Fruit fly (Drosophila melanogaster) whole organism, wandering third instar larva: Measurements from ENCODE around the gene Sarm.

Experiments used
- Abd-B ChIP-seq: fragments of >200 bp; optimal IDR thresholded peaks from 2 replicates; lab custom pipeline; 2017; ENCODE audit warnings: missing biosample characterization, missing genetic modification characterization
- CG32264 ChIP-seq: fragments of 200-800 bp; sonication (Bioruptor generic); optimal IDR thresholded peaks from 2 replicates; lab custom pipeline; 2016; ENCODE audit warnings: missing biosample characterization, missing genetic modification characterization
- CG9705 ChIP-seq: fragments of 200-800 bp; sonication (Bioruptor generic); optimal IDR thresholded peaks from 2 replicates; lab custom pipeline; 2018; ENCODE audit warnings: missing biosample characterization, mild to moderate bottlenecking, missing genetic modification characterization
- CrebA ChIP-seq: fragments of 200-800 bp; sonication (Bioruptor generic); optimal IDR thresholded peaks from 2 replicates; lab custom pipeline; 2016; ENCODE audit warnings: missing biosample characterization, mild to moderate bottlenecking, missing genetic modification characterization, borderline replicate concordance
- Dfd ChIP-seq: fragments of >200 bp; optimal IDR thresholded peaks from 2 replicates; lab custom pipeline; 2017; ENCODE audit warnings: missing biosample characterization, missing genetic modification characterization
- Dif ChIP-seq: fragments of 200-275, 200-300 bp; sonication (Bioruptor generic); optimal IDR thresholded peaks from 2 replicates; lab custom pipeline; 2018; ENCODE audit warnings: missing biosample characterization, missing genetic modification characterization; ENCODE audit not compliant: partially characterized antibody
- GATAd ChIP-seq: sonication (Bioruptor generic); optimal IDR thresholded peaks from 2 replicates; lab custom pipeline; 2016; ENCODE audit warnings: missing biosample characterization, missing genetic modification characterization
- HLH106 ChIP-seq: fragments of 200-800 bp; optimal IDR thresholded peaks from 3 replicates; lab custom pipeline; 2019; ENCODE audit warnings: missing biosample characterization, mild to moderate bottlenecking, missing genetic modification characterization, moderate library complexity
- Hnf4 ChIP-seq: fragments of 200-800 bp; sonication (Bioruptor generic); optimal IDR thresholded peaks from 2 replicates; lab custom pipeline; 2016; ENCODE audit warnings: missing biosample characterization, mild to moderate bottlenecking, missing genetic modification characterization
- Hr83 ChIP-seq: fragments of 200-300 bp; sonication (Bioruptor generic); optimal IDR thresholded peaks from 2 replicates; lab custom pipeline; 2016; ENCODE audit warnings: missing biosample characterization, mild to moderate bottlenecking, missing genetic modification characterization, moderate library complexity; ENCODE audit not compliant: poor library complexity, severe bottlenecking
- Mio ChIP-seq: sonication (Bioruptor generic); optimal IDR thresholded peaks from 2 replicates; lab custom pipeline; 2016; ENCODE audit warnings: missing biosample characterization, missing genetic modification characterization
- Myc ChIP-seq: fragments of >200 bp; optimal IDR thresholded peaks from 2 replicates; lab custom pipeline; 2017
- N ChIP-seq: fragments of >200 bp; optimal IDR thresholded peaks from 2 replicates; lab custom pipeline; 2018; ENCODE audit warnings: missing biosample characterization, missing external identifiers, missing genetic modification characterization
- OdsH ChIP-seq: fragments of 200-800 bp; sonication (Bioruptor generic); optimal IDR thresholded peaks from 2 replicates; lab custom pipeline; 2016; ENCODE audit warnings: missing biosample characterization, mild to moderate bottlenecking, missing genetic modification characterization
- Rel ChIP-seq, 2 experiments: fragments of 200-800 bp; sonication (Bioruptor generic) in 1 of 2; optimal IDR thresholded peaks; 2 replicates in 1 of 2; 3 replicates in 1 of 2; lab custom pipeline; 2016 to 2019; ENCODE audit warnings: mild to moderate bottlenecking in 2 of 2, missing biosample characterization in 2 of 2, missing genetic modification characterization in 2 of 2, moderate library complexity in 1 of 2
- Sp1 ChIP-seq: fragments of 200-800 bp; sonication (Bioruptor generic); optimal IDR thresholded peaks from 3 replicates; lab custom pipeline; 2019; ENCODE audit warnings: missing biosample characterization, mild to moderate bottlenecking, missing genetic modification characterization, moderate library complexity
- Vsx2 ChIP-seq: fragments of 200-300, 225-300 bp; sonication (Bioruptor generic); optimal IDR thresholded peaks from 2 replicates; lab custom pipeline; 2018; ENCODE audit warnings: missing biosample characterization, missing genetic modification characterization; ENCODE audit not compliant: partially characterized antibody
- br ChIP-seq: fragments of 200-800 bp; sonication (Bioruptor generic); optimal IDR thresholded peaks from 2 replicates; lab custom pipeline; 2016; ENCODE audit warnings: missing biosample characterization, missing genetic modification characterization
- brk ChIP-seq: fragments of 200-800 bp; sonication (Bioruptor generic); optimal IDR thresholded peaks from 2 replicates; lab custom pipeline; 2016; ENCODE audit warnings: missing biosample characterization, mild to moderate bottlenecking, missing genetic modification characterization
- dl ChIP-seq, 2 experiments: fragments of 175-275, 200-275 bp in 1 of 2; fragments of 200-275 bp in 1 of 2; sonication (Bioruptor generic); optimal IDR thresholded peaks; lab custom pipeline; 2018; ENCODE audit warnings: mild to moderate bottlenecking in 2 of 2, missing biosample characterization in 2 of 2, missing genetic modification characterization in 2 of 2, moderate library complexity in 2 of 2; ENCODE audit not compliant: partially characterized antibody in 2 of 2, insufficient read depth in 1 of 2
- dmrt93B ChIP-seq: fragments of 200-800 bp; sonication (Bioruptor generic); optimal IDR thresholded peaks from 2 replicates; lab custom pipeline; 2018; ENCODE audit warnings: missing biosample characterization, mild to moderate bottlenecking, missing genetic modification characterization
- dsf ChIP-seq: sonication (Bioruptor generic); optimal IDR thresholded peaks from 2 replicates; lab custom pipeline; 2016; ENCODE audit warnings: missing biosample characterization, missing genetic modification characterization, borderline replicate concordance
- foxo ChIP-seq, 2 experiments: fragments of 200-800 bp; sonication (Bioruptor generic); optimal IDR thresholded peaks; 2 replicates in 1 of 2; 3 replicates in 1 of 2; lab custom pipeline; 2016 to 2017; ENCODE audit warnings: missing biosample characterization in 2 of 2, missing genetic modification characterization in 2 of 2
- h ChIP-seq: fragments of 200-800 bp; sonication (Bioruptor generic); optimal IDR thresholded peaks from 3 replicates; lab custom pipeline; 2016; ENCODE audit warnings: missing biosample characterization, mild to moderate bottlenecking, missing genetic modification characterization
- jim ChIP-seq: fragments of 175-275, 200-325 bp; sonication (Bioruptor generic); optimal IDR thresholded peaks from 2 replicates; lab custom pipeline; 2016; ENCODE audit warnings: missing biosample characterization, mild to moderate bottlenecking, missing genetic modification characterization
- pan ChIP-seq: fragments of >200 bp; optimal IDR thresholded peaks from 2 replicates; lab custom pipeline; 2017
- psq ChIP-seq: fragments of 200-800 bp; sonication (Bioruptor generic); optimal IDR thresholded peaks from 3 replicates; lab custom pipeline; 2017; ENCODE audit warnings: missing biosample characterization, mild to moderate bottlenecking, missing genetic modification characterization, moderate library complexity
- rgr ChIP-seq: fragments of 200-800 bp; sonication (Bioruptor generic); optimal IDR thresholded peaks from 3 replicates; lab custom pipeline; 2016; ENCODE audit warnings: missing biosample characterization, mild to moderate bottlenecking, missing genetic modification characterization
- sv ChIP-seq: fragments of 200-800 bp; sonication (Bioruptor generic); optimal IDR thresholded peaks from 3 replicates; lab custom pipeline; 2016; ENCODE audit warnings: missing biosample characterization, missing genetic modification characterization
- tai ChIP-seq: sonication (Bioruptor generic); optimal IDR thresholded peaks from 2 replicates; lab custom pipeline; 2016; ENCODE audit warnings: missing biosample characterization, missing genetic modification characterization
- usp ChIP-seq: fragments of >200 bp; optimal IDR thresholded peaks from 2 replicates; lab custom pipeline; 2017; ENCODE audit warnings: missing biosample characterization, missing genetic modification characterization
- woc ChIP-seq: sonication (Bioruptor generic); optimal IDR thresholded peaks from 2 replicates; lab custom pipeline; 2016; ENCODE audit warnings: missing biosample characterization, mild to moderate bottlenecking, missing genetic modification characterization

Gene Sarm

DNA sequence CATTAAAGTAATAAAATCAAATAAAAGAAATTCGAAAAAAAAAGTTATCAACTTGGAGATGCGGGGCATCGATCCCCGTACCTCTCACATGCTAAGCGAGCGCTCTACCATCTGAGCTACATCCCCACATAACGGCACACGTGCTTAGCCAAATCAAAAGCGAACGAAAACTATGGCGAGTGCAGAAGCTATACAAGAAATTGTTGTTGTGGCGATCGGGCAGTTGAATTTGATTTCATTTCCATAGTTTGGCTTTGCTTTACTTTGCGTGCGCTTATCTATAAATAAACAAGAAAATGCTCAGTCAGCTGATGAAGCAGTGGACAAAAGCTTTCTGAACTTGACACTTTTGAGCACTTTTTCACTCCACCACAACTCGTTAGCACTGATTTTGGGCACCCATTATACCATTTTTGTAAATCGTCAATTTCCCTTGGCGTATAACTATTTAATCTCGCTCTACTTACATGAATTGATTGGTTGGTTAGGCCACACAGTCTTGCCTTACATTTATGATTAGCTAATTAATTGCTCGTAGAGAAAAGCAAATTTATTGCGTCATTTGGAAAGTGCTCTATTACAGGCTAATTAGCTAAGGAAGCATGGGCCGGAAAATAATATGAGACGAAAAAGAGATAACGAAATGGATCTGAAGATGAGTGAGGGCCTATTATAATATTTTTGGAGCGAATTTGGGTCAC lies 35.0 kb upstream of the Sarm start:
- no peak for TF ChIP-seq usp (GFP tag; lab: Kevin White, UChicago)
- no peak for TF ChIP-seq N (GFP tag; lab: Kevin White, UChicago)
- no peak for TF ChIP-seq CrebA (GFP tag; lab: Kevin White, UChicago)
- TF ChIP-seq HLH106 (tag; lab: Kevin White, UChicago), result no peak
- TF ChIP-seq Hnf4 (GFP tag; lab: Kevin White, UChicago), result no peak
- TF ChIP-seq CG32264, result no peak
- no peak for TF ChIP-seq Dif
- no peak for TF ChIP-seq foxo (GFP tag; optimal IDR thresholded peaks at IDR 0.05; lab: Kevin White, UChicago)
- TF ChIP-seq Myc (lab: Kevin White, UChicago), result no peak
- no peak for TF ChIP-seq tai (GFP tag; lab: Kevin White, UChicago)
- no peak for TF ChIP-seq dl (GFP tag; optimal IDR thresholded peaks at IDR 0.05; lab: Kevin White, UChicago; ENCODE audit: insufficient read depth in 1 of 2, partially characterized antibody in 2 of 2)
- TF ChIP-seq Abd-B (GFP tag; lab: Kevin White, UChicago), result no peak
- no peak for TF ChIP-seq GATAd
- TF ChIP-seq dmrt93B (GFP tag; lab: Kevin White, UChicago), result no peak
- TF ChIP-seq psq (GFP tag; lab: Kevin White, UChicago), result no peak
- TF ChIP-seq br, result no peak
- no peak for TF ChIP-seq h

DNA sequence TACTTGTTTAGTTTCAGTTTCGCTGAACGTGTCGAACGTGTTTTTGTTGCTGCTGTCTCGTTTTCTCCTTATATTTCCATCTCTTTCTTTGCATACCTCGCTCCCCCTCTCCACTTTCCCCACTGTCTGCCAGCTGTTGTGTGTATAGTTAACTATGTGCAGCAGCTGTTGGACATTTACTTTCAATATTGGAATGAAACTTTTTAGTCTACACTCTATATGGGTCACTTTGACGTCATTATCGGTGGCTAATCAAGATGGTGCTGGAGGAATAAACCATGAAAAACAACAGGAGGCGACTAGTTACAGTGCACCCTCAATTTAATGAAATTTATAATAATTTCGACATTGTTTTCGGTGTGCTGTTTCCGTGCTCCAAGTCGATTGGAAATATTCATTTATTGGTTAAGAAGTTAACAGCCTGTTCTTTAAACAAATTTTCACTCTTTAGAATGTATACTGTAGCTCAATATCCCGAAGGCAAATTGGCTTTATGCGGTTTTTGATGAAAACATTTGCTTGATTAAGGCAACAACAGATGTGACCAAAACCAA lies 34.4 kb upstream of the Sarm start:
- no peak for TF ChIP-seq pan (lab: Kevin White, UChicago)
- peak; percentile 2 for TF ChIP-seq h
- TF ChIP-seq Rel (GFP tag; optimal IDR thresholded peaks at IDR 0.05; lab: Kevin White, UChicago), result no peak
- TF ChIP-seq Rel (tag; optimal IDR thresholded peaks at IDR 0.05; lab: Kevin White, UChicago), result no peak
- TF ChIP-seq, all 38 proteins: peak for 1

DNA sequence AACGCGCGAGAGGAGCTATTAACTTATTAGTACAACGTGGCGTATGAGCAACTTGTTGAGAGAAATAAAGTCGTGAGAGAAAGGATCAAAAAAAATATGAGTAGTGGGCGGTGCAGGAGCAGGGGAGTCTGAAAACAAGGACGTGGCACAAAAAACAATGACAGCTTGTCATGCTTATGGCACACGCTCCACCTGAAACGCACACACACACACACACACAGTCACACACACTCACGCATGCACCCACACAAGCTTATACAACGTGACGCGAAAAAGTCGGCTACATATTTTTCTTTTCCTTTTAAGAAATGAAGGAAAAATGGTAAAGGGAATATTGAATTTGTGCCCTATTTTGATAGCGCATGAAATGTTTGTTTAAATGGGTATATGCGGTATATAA lies 32.2 kb upstream of the Sarm start:
- TF ChIP-seq Dfd (GFP tag; lab: Kevin White, UChicago) (peak; percentile 67), Mio (GFP tag; lab: Kevin White, UChicago) (no peak), OdsH (GFP tag; lab: Kevin White, UChicago) (no peak)

DNA sequence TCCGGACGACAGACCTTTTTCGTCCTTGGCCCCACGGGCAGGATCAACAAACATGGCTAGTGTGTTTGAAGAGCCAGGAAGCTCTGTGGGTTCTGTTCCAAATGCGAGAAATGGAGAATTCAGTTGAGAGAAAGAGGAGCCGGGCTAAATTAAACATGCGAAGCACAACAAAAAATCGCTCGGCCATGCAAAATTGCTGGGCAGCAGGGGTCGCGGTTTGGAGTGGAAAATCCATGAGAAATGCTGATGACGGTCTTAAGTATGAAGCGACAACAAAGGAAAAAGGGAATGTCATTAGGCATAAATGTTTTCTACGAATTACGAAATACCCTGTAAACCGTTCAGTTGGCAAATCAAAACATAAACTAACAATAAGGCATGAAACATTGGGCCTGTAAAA lies 30.6 kb upstream of the Sarm start:
- TF ChIP-seq Dfd (GFP tag; lab: Kevin White, UChicago) (no peak), Dif (no peak), foxo (GFP tag; optimal IDR thresholded peaks at IDR 0.05; lab: Kevin White, UChicago) (no peak), Hr83 (GFP tag; lab: Kevin White, UChicago) (no peak), Sp1 (GFP tag; lab: Kevin White, UChicago) (no peak), dl (GFP tag; optimal IDR thresholded peaks at IDR 0.05; lab: Kevin White, UChicago; ENCODE audit: insufficient read depth in 1 of 2, partially characterized antibody in 2 of 2) (no peak), Abd-B (GFP tag; lab: Kevin White, UChicago) (no peak), CG9705 (no peak), psq (GFP tag; lab: Kevin White, UChicago) (no peak)

DNA sequence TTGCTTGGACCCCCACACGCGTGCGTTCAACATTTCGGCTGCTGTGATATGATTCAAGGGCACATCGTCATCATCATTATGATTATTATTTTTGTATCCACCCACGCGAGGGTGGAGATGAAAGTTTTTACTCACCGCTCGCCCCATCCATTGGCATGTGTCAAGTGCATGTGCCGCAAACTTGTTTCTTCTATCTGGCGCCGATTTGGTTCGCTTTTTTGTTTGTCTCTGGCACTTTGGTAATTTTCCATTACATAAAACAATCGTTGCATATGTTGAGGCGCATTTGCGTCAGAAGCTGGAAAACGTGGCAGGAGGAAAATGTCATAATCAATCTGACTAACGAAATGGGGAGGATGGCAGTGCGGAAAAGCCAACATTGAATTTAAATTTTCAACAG lies 29.9 kb upstream of the Sarm start:
- TF ChIP-seq HLH106 (tag; lab: Kevin White, UChicago), result no peak
- no peak for TF ChIP-seq Hnf4 (GFP tag; lab: Kevin White, UChicago)
- TF ChIP-seq Mio (GFP tag; lab: Kevin White, UChicago), result no peak
- no peak for TF ChIP-seq rgr (GFP tag; lab: Kevin White, UChicago)
- no peak for TF ChIP-seq foxo (GFP tag; optimal IDR thresholded peaks at IDR 0.05; lab: Kevin White, UChicago)
- TF ChIP-seq brk (GFP tag; lab: Kevin White, UChicago), result no peak
- TF ChIP-seq Vsx2 (GFP tag; lab: Kevin White, UChicago), result no peak
- no peak for TF ChIP-seq Dif
- no peak for TF ChIP-seq woc
- no peak for TF ChIP-seq pan (lab: Kevin White, UChicago)
- TF ChIP-seq tai (GFP tag; lab: Kevin White, UChicago), result no peak
- TF ChIP-seq GATAd, result no peak
- TF ChIP-seq psq (GFP tag; lab: Kevin White, UChicago), result no peak
- TF ChIP-seq Myc (lab: Kevin White, UChicago), result no peak
- no peak for TF ChIP-seq jim (GFP tag; lab: Kevin White, UChicago)
- TF ChIP-seq OdsH (GFP tag; lab: Kevin White, UChicago), result no peak
- no peak for TF ChIP-seq sv
- TF ChIP-seq usp (GFP tag; lab: Kevin White, UChicago), result no peak
- no peak for TF ChIP-seq h
- no peak for TF ChIP-seq dsf
- TF ChIP-seq, all 38 proteins: peak for 0
